Fruit fly (Drosophila melanogaster) whole organism, pupa: ENCODE measurements around the gene CG9948.

Experiments used
- CG10348 ChIP-seq: fragments of 200-800 bp; sonication (Bioruptor generic); IDR thresholded peaks from 2 replicates; pipeline ENCODE4 v1.3.6; 2022; ENCODE audit warnings: missing biosample characterization, missing genetic modification characterization
- CG12605 ChIP-seq: fragments of 200-800 bp; sonication (Bioruptor generic); IDR thresholded peaks from 2 replicates; pipeline ENCODE4 v1.3.6; 2022; ENCODE audit warnings: missing biosample characterization, missing genetic modification characterization
- CG14655 ChIP-seq: fragments of 200-800 bp; sonication (Bioruptor generic); optimal IDR thresholded peaks from 3 replicates; lab custom pipeline; 2017; ENCODE audit warnings: mild to moderate bottlenecking, missing biosample characterization, missing genetic modification reagents, missing genetic modification characterization
- CG15710 ChIP-seq: fragments of 200-800 bp; sonication (Bioruptor generic); optimal IDR thresholded peaks from 2 replicates; lab custom pipeline; 2018; ENCODE audit warnings: missing biosample characterization, mild to moderate bottlenecking, missing genetic modification characterization, moderate library complexity
- CG32121 ChIP-seq: fragments of 200-800 bp; sonication (Bioruptor generic); IDR thresholded peaks from 2 replicates; pipeline ENCODE4 v1.3.6; 2022; ENCODE audit warnings: missing biosample characterization, missing genetic modification characterization
- CG4496 ChIP-seq: fragments of 200-800 bp; sonication (Bioruptor generic); IDR thresholded peaks from 3 replicates; pipeline ENCODE4 v1.3.6; 2022; ENCODE audit warnings: missing biosample characterization, missing genetic modification characterization
- CG9948 ChIP-seq: fragments of 200-800 bp; sonication (Bioruptor generic); optimal IDR thresholded peaks from 2 replicates; lab custom pipeline; 2018; ENCODE audit warnings: missing biosample characterization, mild to moderate bottlenecking, missing genetic modification characterization, moderate library complexity
- EcR ChIP-seq: fragments of 200-800 bp; sonication (Bioruptor generic); optimal IDR thresholded peaks from 3 replicates; lab custom pipeline; 2019; ENCODE audit warnings: missing biosample characterization, missing genetic modification characterization, mild to moderate bottlenecking, moderate library complexity, missing genetic modification reagents
- Pif1A ChIP-seq: fragments of 200-800 bp; sonication (Bioruptor generic); optimal IDR thresholded peaks from 3 replicates; lab custom pipeline; 2016; ENCODE audit warnings: missing biosample characterization, missing genetic modification characterization
- Snoo ChIP-seq: fragments of 200-800 bp; sonication (Bioruptor generic); optimal IDR thresholded peaks from 3 replicates; lab custom pipeline; 2017; ENCODE audit warnings: missing biosample characterization, mild to moderate bottlenecking, missing genetic modification characterization, inconsistent platforms

DNA sequence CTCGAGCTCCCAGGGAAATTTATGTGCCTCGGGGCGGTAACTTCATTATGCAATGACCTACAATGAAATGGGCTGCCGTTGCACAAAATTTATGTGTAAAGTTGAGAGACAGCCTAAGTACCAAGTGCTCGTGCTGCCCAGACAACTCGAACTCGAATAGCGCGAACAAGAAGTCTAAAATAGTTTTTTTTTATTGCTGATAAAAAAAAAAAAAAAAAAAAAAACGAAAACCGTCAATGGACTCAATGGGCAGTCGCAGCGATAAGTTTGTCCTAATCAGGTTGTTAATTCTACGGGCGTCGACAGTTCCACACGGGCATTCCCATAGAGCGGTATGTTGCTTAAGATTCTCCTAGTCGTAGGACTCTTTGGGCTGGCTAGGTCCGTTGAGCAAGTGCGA is 23.2 kb upstream of the CG9948 start, which contains the start of gene CG14820:
- TF ChIP-seq Pif1A (GFP tag; lab: Kevin White, UChicago), result no peak
- no peak for TF ChIP-seq CG15710 (tag; lab: Kevin White, UChicago)
- no peak for TF ChIP-seq CG32121
- TF ChIP-seq EcR (GFP tag; lab: Kevin White, UChicago), result no peak
- no peak for TF ChIP-seq CG14655 (GFP tag; lab: Kevin White, UChicago)
- no peak for TF ChIP-seq CG4496
- TF ChIP-seq CG10348 (GFP tag; lab: Robert Waterston, UW), result no peak
- no peak for TF ChIP-seq CG12605 (GFP tag; lab: Robert Waterston, UW)
- no peak for TF ChIP-seq Snoo
- no peak for TF ChIP-seq CG9948 (tag; lab: Kevin White, UChicago)
